Worm (Caenorhabditis elegans) whole organism, mixed stage, embryonic: Measurements from ENCODE around the gene ZC132.3.

Experiments used
- M03D4.4 ChIP-seq: sonication (generic microtip); optimal IDR thresholded peaks from 2 replicates; lab custom pipeline; 2017; ENCODE audit warnings: mild to moderate bottlenecking, missing genetic modification characterization, missing compliant biosample characterization
- bed-3 ChIP-seq: fragments of 200-800 bp; sonication (Bioruptor generic); optimal IDR thresholded peaks from 3 replicates; lab custom pipeline; 2018; ENCODE audit warnings: mild to moderate bottlenecking, missing genetic modification characterization, moderate library complexity, missing compliant biosample characterization
- blmp-1 ChIP-seq: fragments of 150-350 bp; optimal IDR thresholded peaks from 2 replicates; lab custom pipeline; 2014; ENCODE audit warnings: missing biosample characterization, missing genetic modification characterization
- ceh-39 ChIP-seq: fragments of 150-350 bp; optimal IDR thresholded peaks from 2 replicates; lab custom pipeline; 2014; ENCODE audit warnings: missing biosample characterization, missing genetic modification characterization
- ceh-43 ChIP-seq: fragments of 200-800 bp; sonication (Bioruptor generic); optimal IDR thresholded peaks from 2 replicates; lab custom pipeline; 2018; ENCODE audit warnings: mild to moderate bottlenecking, missing genetic modification characterization, moderate library complexity, missing compliant biosample characterization
- ceh-83 ChIP-seq: fragments of 200-800 bp; sonication (Bioruptor generic); optimal IDR thresholded peaks from 2 replicates; lab custom pipeline; 2018; ENCODE audit warnings: mild to moderate bottlenecking, missing genetic modification characterization, missing compliant biosample characterization
- ces-1 ChIP-seq: fragments of 150-350 bp; optimal IDR thresholded peaks from 2 replicates; lab custom pipeline; 2014; ENCODE audit warnings: missing biosample characterization, missing genetic modification reagents, missing genetic modification characterization
- cnd-1 ChIP-seq: fragments of 200-800 bp; sonication (Bioruptor generic); optimal IDR thresholded peaks from 2 replicates; lab custom pipeline; 2018; ENCODE audit warnings: mild to moderate bottlenecking, missing genetic modification characterization, missing compliant biosample characterization
- drap-1 ChIP-seq: fragments of 200-800 bp; sonication (Bioruptor generic); optimal IDR thresholded peaks from 3 replicates; lab custom pipeline; 2018; ENCODE audit warnings: mild to moderate bottlenecking, missing genetic modification characterization, missing compliant biosample characterization
- elt-1 ChIP-seq: sonication (generic microtip); optimal IDR thresholded peaks from 2 replicates; lab custom pipeline; 2017; ENCODE audit warnings: missing genetic modification characterization, mild to moderate bottlenecking, missing compliant biosample characterization, antibody characterized with exemption, moderate library complexity, borderline replicate concordance; ENCODE audit not compliant: insufficient read depth
- elt-3 ChIP-seq: fragments of 150-350 bp; optimal IDR thresholded peaks from 2 replicates; lab custom pipeline; 2014; ENCODE audit warnings: missing biosample characterization, missing genetic modification characterization
- flh-1 ChIP-seq: fragments of 200-800 bp; sonication (Bioruptor generic); optimal IDR thresholded peaks from 2 replicates; lab custom pipeline; 2018; ENCODE audit warnings: mild to moderate bottlenecking, missing genetic modification characterization, moderate library complexity, missing compliant biosample characterization
- hlh-1 ChIP-seq: fragments of 150-350 bp; optimal IDR thresholded peaks from 2 replicates; lab custom pipeline; 2014; ENCODE audit warnings: missing biosample characterization, missing genetic modification reagents, missing genetic modification characterization
- lin-32 ChIP-seq: fragments of 200-800 bp; sonication (Bioruptor generic); optimal IDR thresholded peaks from 2 replicates; lab custom pipeline; 2018; ENCODE audit warnings: mild to moderate bottlenecking, missing genetic modification characterization, missing compliant biosample characterization
- lsy-2 ChIP-seq: fragments of 150-350 bp; optimal IDR thresholded peaks from 2 replicates; lab custom pipeline; 2014; ENCODE audit warnings: missing biosample characterization, missing genetic modification characterization
- mab-5 ChIP-seq: fragments of 150-350 bp; optimal IDR thresholded peaks from 2 replicates; lab custom pipeline; 2014; ENCODE audit warnings: missing biosample characterization, missing genetic modification characterization
- mep-1 ChIP-seq: fragments of 150-350 bp; optimal IDR thresholded peaks from 2 replicates; lab custom pipeline; 2017; ENCODE audit warnings: missing biosample characterization, missing genetic modification reagents, missing genetic modification characterization, inconsistent platforms
- nhr-12 ChIP-seq: fragments of 150-350 bp; optimal IDR thresholded peaks from 2 replicates; lab custom pipeline; 2014; ENCODE audit warnings: missing biosample characterization, missing genetic modification characterization
- nhr-2 ChIP-seq: fragments of 150-350 bp; optimal IDR thresholded peaks from 2 replicates; lab custom pipeline; 2014; ENCODE audit warnings: missing biosample characterization, missing genetic modification characterization
- nhr-237 ChIP-seq: fragments of 150-350 bp; optimal IDR thresholded peaks from 2 replicates; lab custom pipeline; 2014; ENCODE audit warnings: missing biosample characterization, missing genetic modification characterization
- nhr-28 ChIP-seq: fragments of 150-350 bp; optimal IDR thresholded peaks from 2 replicates; lab custom pipeline; 2014; ENCODE audit warnings: missing biosample characterization, missing genetic modification characterization
- nhr-76 ChIP-seq: sonication (generic microtip); optimal IDR thresholded peaks from 2 replicates; lab custom pipeline; 2017; ENCODE audit warnings: missing biosample characterization, missing genetic modification characterization
- pha-4 ChIP-seq: fragments of 150-350 bp; optimal IDR thresholded peaks from 2 replicates; lab custom pipeline; 2018; ENCODE audit warnings: missing biosample characterization, missing genetic modification reagents, missing genetic modification characterization
- sem-2 ChIP-seq: fragments of 200-800 bp; sonication (Bioruptor generic); optimal IDR thresholded peaks from 2 replicates; lab custom pipeline; 2018; ENCODE audit warnings: mild to moderate bottlenecking, missing genetic modification characterization, missing compliant biosample characterization
- snpc-4 ChIP-seq: fragments of 150-350 bp; optimal IDR thresholded peaks from 2 replicates; lab custom pipeline; 2014; ENCODE audit warnings: missing biosample characterization, missing genetic modification characterization
- sptf-1 ChIP-seq: sonication (generic microtip); optimal IDR thresholded peaks from 2 replicates; lab custom pipeline; 2017; ENCODE audit warnings: mild to moderate bottlenecking, missing genetic modification characterization, moderate library complexity, missing compliant biosample characterization
- tbx-8 ChIP-seq: fragments of 200-800 bp; sonication (Bioruptor generic); optimal IDR thresholded peaks from 2 replicates; lab custom pipeline; 2018; ENCODE audit warnings: mild to moderate bottlenecking, missing genetic modification characterization, moderate library complexity, missing compliant biosample characterization
- unc-120 ChIP-seq: sonication (generic microtip); optimal IDR thresholded peaks from 2 replicates; lab custom pipeline; 2017; ENCODE audit warnings: missing genetic modification characterization, missing compliant biosample characterization; ENCODE audit not compliant: poor library complexity, severe bottlenecking
- unc-39 ChIP-seq: fragments of 150-350 bp; optimal IDR thresholded peaks from 2 replicates; lab custom pipeline; 2014; ENCODE audit warnings: missing biosample characterization, missing genetic modification characterization
- unc-62 ChIP-seq: fragments of 150-350 bp; optimal IDR thresholded peaks from 2 replicates; lab custom pipeline; 2014; ENCODE audit warnings: missing biosample characterization, missing genetic modification reagents, missing genetic modification characterization
- zip-8 ChIP-seq: fragments of 150-350 bp; optimal IDR thresholded peaks from 2 replicates; lab custom pipeline; 2014; ENCODE audit warnings: missing biosample characterization, missing genetic modification characterization
- ztf-11 ChIP-seq: fragments of 150-350 bp; optimal IDR thresholded peaks from 2 replicates; lab custom pipeline; 2014; ENCODE audit warnings: missing biosample characterization, missing genetic modification characterization

The ZC132.3 gene

DNA sequence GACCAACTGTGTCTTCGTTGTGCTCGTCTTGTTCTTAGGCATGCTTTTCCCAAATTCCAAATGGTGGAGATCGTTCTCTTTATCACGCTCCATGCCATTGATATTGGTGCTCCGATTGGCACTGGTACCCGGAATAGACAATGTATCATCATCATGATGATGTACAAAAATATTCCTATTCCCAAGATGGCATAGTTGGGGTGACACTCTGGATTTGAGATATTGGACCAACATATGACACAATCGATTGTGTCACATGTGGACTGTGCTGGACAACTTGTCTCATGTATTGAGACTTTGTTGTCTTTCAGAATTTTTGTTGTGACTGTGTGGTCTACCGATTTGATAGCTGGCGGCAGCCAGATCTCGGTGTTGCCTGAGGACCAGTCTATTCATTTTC is 4.6 kb upstream of the ZC132.3 start:
- no peak for TF ChIP-seq unc-62 (GFP tag; lab: Kevin White, UChicago)
- no peak for TF ChIP-seq zip-8 (tag; lab: Kevin White, UChicago)
- no peak for TF ChIP-seq ces-1 (GFP tag; lab: Kevin White, UChicago)
- TF ChIP-seq elt-1 (tag; lab: Kevin White, UChicago): no peak
- no peak for TF ChIP-seq ceh-39
- TF ChIP-seq M03D4.4 (tag; lab: Kevin White, UChicago): no peak
- no peak for TF ChIP-seq cnd-1 (tag; lab: Kevin White, UChicago)
- no peak for TF ChIP-seq nhr-237 (tag; lab: Kevin White, UChicago)
- TF ChIP-seq ztf-11: no peak
- no peak for TF ChIP-seq drap-1 (GFP tag; lab: Kevin White, UChicago)
- TF ChIP-seq snpc-4 (tag; lab: Kevin White, UChicago): no peak
- no peak for TF ChIP-seq mep-1
- no peak for TF ChIP-seq pha-4 (tag; lab: Kevin White, UChicago)
- no peak for TF ChIP-seq lin-32 (GFP tag; lab: Kevin White, UChicago)
- TF ChIP-seq unc-120 (tag; lab: Kevin White, UChicago): no peak
- no peak for TF ChIP-seq ceh-43 (GFP tag; lab: Kevin White, UChicago)
- no peak for TF ChIP-seq sptf-1 (tag; lab: Kevin White, UChicago)
- no peak for TF ChIP-seq nhr-28 (tag; lab: Kevin White, UChicago)
- TF ChIP-seq bed-3 (GFP tag; lab: Kevin White, UChicago): no peak
- TF ChIP-seq, all 35 proteins: peak for 0

DNA sequence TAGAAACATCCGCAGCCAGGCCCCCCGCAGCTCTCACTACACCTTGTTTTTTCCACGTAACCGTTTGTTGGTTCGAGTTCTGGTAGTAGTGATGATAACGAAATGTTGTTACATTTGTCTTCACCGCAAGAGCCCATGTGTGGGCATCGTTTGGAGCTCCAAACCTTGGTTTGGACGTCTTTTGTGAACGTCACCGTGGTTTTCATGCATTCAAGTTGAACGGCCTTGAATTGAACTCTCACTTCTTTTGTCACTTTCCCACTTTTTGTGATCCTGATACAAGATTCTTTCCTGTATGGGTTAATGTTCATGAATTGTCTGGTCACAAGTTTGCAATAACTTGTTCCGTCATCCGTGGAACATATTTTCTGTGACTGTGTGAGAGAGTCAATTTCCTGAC is 4.2 kb upstream of the ZC132.3 start:
- TF ChIP-seq blmp-1 (tag; lab: Kevin White, UChicago) (no peak), pha-4 (tag; lab: Kevin White, UChicago) (no peak), tbx-8 (no peak), nhr-12 (tag; lab: Kevin White, UChicago) (no peak), lsy-2 (tag; lab: Kevin White, UChicago) (no peak), M03D4.4 (tag; lab: Kevin White, UChicago) (no peak), snpc-4 (tag; lab: Kevin White, UChicago) (no peak), flh-1 (GFP tag; lab: Kevin White, UChicago) (no peak), nhr-237 (tag; lab: Kevin White, UChicago) (no peak)

- TF ChIP-seq ceh-83 (GFP tag; lab: Kevin White, UChicago) (no peak), mep-1 (no peak), nhr-76 (tag; lab: Kevin White, UChicago) (no peak), lsy-2 (tag; lab: Kevin White, UChicago) (no peak), sem-2 (GFP tag; lab: Kevin White, UChicago) (no peak), tbx-8 (no peak), nhr-12 (tag; lab: Kevin White, UChicago) (no peak), nhr-2 (tag; lab: Kevin White, UChicago) (no peak), blmp-1 (tag; lab: Kevin White, UChicago) (no peak)
These were observed 3.2 kb upstream of the ZC132.3 start for ce11 chrV:4302842-4303241.

ce11 chrV:4298579-4298978 is 1.1 kb downstream of the ZC132.3 start, which contains the start of gene ZC132.11:
Gene ZC132.11, minus strand, starts transcription at chrV:4298679.
- TF ChIP-seq unc-39 (tag; lab: Kevin White, UChicago): no peak
- TF ChIP-seq zip-8 (tag; lab: Kevin White, UChicago): no peak
- no peak for TF ChIP-seq ceh-39
- no peak for TF ChIP-seq mep-1
- TF ChIP-seq nhr-2 (tag; lab: Kevin White, UChicago): no peak
- TF ChIP-seq sptf-1 (tag; lab: Kevin White, UChicago): no peak
- TF ChIP-seq nhr-12 (tag; lab: Kevin White, UChicago): no peak
- no peak for TF ChIP-seq lsy-2 (tag; lab: Kevin White, UChicago)
- no peak for TF ChIP-seq hlh-1 (tag; lab: Kevin White, UChicago)
- no peak for TF ChIP-seq elt-3 (tag; lab: Kevin White, UChicago)
- TF ChIP-seq ztf-11: no peak
- no peak for TF ChIP-seq flh-1 (GFP tag; lab: Kevin White, UChicago)
- no peak for TF ChIP-seq cnd-1 (tag; lab: Kevin White, UChicago)
- no peak for TF ChIP-seq elt-1 (tag; lab: Kevin White, UChicago)

ce11 chrV:4295920-4296319 is 3.7 kb downstream of the ZC132.3 start, which contains the start of gene F47D2.11:
Gene F47D2.11, minus strand, starts transcription at chrV:4296020.
- TF ChIP-seq flh-1 (GFP tag; lab: Kevin White, UChicago) (no peak), ces-1 (GFP tag; lab: Kevin White, UChicago) (no peak), nhr-2 (tag; lab: Kevin White, UChicago) (no peak), unc-39 (tag; lab: Kevin White, UChicago) (no peak), ceh-83 (GFP tag; lab: Kevin White, UChicago) (no peak), zip-8 (tag; lab: Kevin White, UChicago) (no peak), mab-5 (tag; lab: Kevin White, UChicago) (no peak), cnd-1 (tag; lab: Kevin White, UChicago) (no peak), bed-3 (GFP tag; lab: Kevin White, UChicago) (no peak), lsy-2 (tag; lab: Kevin White, UChicago) (no peak), pha-4 (tag; lab: Kevin White, UChicago) (no peak), nhr-28 (tag; lab: Kevin White, UChicago) (no peak)
